Worm (Caenorhabditis elegans) whole organism, L4 larva: Measurements from ENCODE around the gene fipr-9.

Source experiments
- D1046.2 ChIP-seq: fragments of 200-800 bp; sonication (Bioruptor generic); IDR thresholded peaks from 2 replicates; pipeline ENCODE4 v1.3.6; 2022; ENCODE audit warnings: missing genetic modification characterization, missing compliant biosample characterization
- F10B5.3 ChIP-seq: sonication (generic microtip); optimal IDR thresholded peaks from 2 replicates; lab custom pipeline; 2016; ENCODE audit warnings: mild to moderate bottlenecking, missing genetic modification characterization, missing compliant biosample characterization
- Y48G9A.11 ChIP-seq: fragments of 200-800 bp; sonication (Bioruptor generic); IDR thresholded peaks from 2 replicates; pipeline ENCODE4 v1.3.6; 2022; ENCODE audit warnings: missing genetic modification reagents, missing genetic modification characterization, missing compliant biosample characterization
- Y75B8A.6 ChIP-seq: fragments of 200-800 bp; sonication (Bioruptor generic); IDR thresholded peaks from 2 replicates; pipeline ENCODE4 v1.3.6; 2022; ENCODE audit warnings: missing genetic modification reagents, missing genetic modification characterization, missing compliant biosample characterization
- aha-1 ChIP-seq: fragments of 150-350 bp; peaks from one replicate; lab custom pipeline; 2014; ENCODE audit warnings: missing biosample characterization, missing genetic modification characterization
- aly-2 ChIP-seq: sonication (generic microtip); optimal IDR thresholded peaks from 2 replicates; lab custom pipeline; 2018; ENCODE audit warnings: missing biosample characterization, missing genetic modification characterization
- ama-1 ChIP-seq: fragments of 150-350 bp; optimal IDR thresholded peaks from 2 replicates; lab custom pipeline; 2014; ENCODE audit warnings: inconsistent platforms, mixed read lengths
- arid-1 ChIP-seq: fragments of 200-800 bp; sonication (Bioruptor generic); conservative IDR thresholded peaks from 2 replicates; pipeline ENCODE4 v1.3.6; 2022; ENCODE audit warnings: missing genetic modification reagents, missing genetic modification characterization, missing compliant biosample characterization
- attf-4 ChIP-seq: sonication (generic microtip); optimal IDR thresholded peaks from 3 replicates; lab custom pipeline; 2017; ENCODE audit warnings: missing biosample characterization, missing genetic modification characterization
- ceh-82 ChIP-seq: sonication (generic microtip); optimal IDR thresholded peaks from 2 replicates; lab custom pipeline; 2017; ENCODE audit warnings: missing biosample characterization, missing genetic modification characterization
- ctbp-1 ChIP-seq: fragments of 200-800 bp; sonication (Bioruptor generic); IDR thresholded peaks from 2 replicates; pipeline ENCODE4 v1.3.6; 2022; ENCODE audit warnings: missing genetic modification reagents, missing genetic modification characterization, missing compliant biosample characterization
- daf-12 ChIP-seq: fragments of 150-350 bp; optimal IDR thresholded peaks from 2 replicates; lab custom pipeline; 2014; ENCODE audit warnings: missing biosample characterization, missing genetic modification reagents, missing genetic modification characterization
- daf-16 ChIP-seq, 3 experiments: sonication (generic microtip); optimal IDR thresholded peaks; 2 replicates each; lab custom pipeline; 2016 to 2017; ENCODE audit warnings: missing genetic modification characterization in 3 of 3, missing genetic modification reagents in 3 of 3, mild to moderate bottlenecking in 2 of 3, missing compliant biosample characterization in 2 of 3, missing biosample characterization in 1 of 3, moderate library complexity in 1 of 3
- dmd-9 ChIP-seq: fragments of 200-800 bp; sonication (Bioruptor generic); IDR thresholded peaks from 2 replicates; pipeline ENCODE4 v1.3.6; 2022; ENCODE audit warnings: missing genetic modification reagents, missing genetic modification characterization, missing compliant biosample characterization
- dpl-1 ChIP-seq: fragments of 150-350 bp; optimal IDR thresholded peaks from 2 replicates; lab custom pipeline; 2014; ENCODE audit warnings: missing biosample characterization, missing genetic modification reagents, missing genetic modification characterization
- dve-1 ChIP-seq: sonication (generic microtip); optimal IDR thresholded peaks from 2 replicates; lab custom pipeline; 2017; ENCODE audit warnings: antibody characterized with exemption, mild to moderate bottlenecking, missing genetic modification characterization, missing compliant biosample characterization; ENCODE audit not compliant: insufficient read depth
- egl-43 ChIP-seq: fragments of 200-800 bp; sonication (Bioruptor generic); IDR thresholded peaks from 2 replicates; pipeline ENCODE4 v1.3.6; 2022; ENCODE audit warnings: missing genetic modification reagents, missing genetic modification characterization, missing compliant biosample characterization
- fkh-10 ChIP-seq: fragments of 150-350 bp; optimal IDR thresholded peaks from 2 replicates; lab custom pipeline; 2014; ENCODE audit warnings: missing biosample characterization, missing genetic modification reagents, missing genetic modification characterization
- gei-8 ChIP-seq: fragments of 200-800 bp; sonication (Bioruptor generic); optimal IDR thresholded peaks from 2 replicates; lab custom pipeline; 2018; ENCODE audit warnings: mild to moderate bottlenecking, missing genetic modification characterization, missing compliant biosample characterization
- hif-1 ChIP-seq, 2 experiments: sonication (generic microtip); optimal IDR thresholded peaks; 2 replicates each; lab custom pipeline; 2016 to 2017; ENCODE audit warnings: missing compliant biosample characterization in 2 of 2, missing genetic modification characterization in 2 of 2, missing genetic modification reagents in 2 of 2, missing genotype in 2 of 2, mild to moderate bottlenecking in 1 of 2
- hlh-11 ChIP-seq: fragments of 200-800 bp; sonication (Bioruptor generic); optimal IDR thresholded peaks from 2 replicates; lab custom pipeline; 2018; ENCODE audit warnings: mild to moderate bottlenecking, missing genetic modification characterization, missing compliant biosample characterization
- hlh-30 ChIP-seq: sonication (generic microtip); optimal IDR thresholded peaks from 2 replicates; lab custom pipeline; 2017; ENCODE audit warnings: antibody characterized with exemption, mild to moderate bottlenecking, missing genetic modification characterization, missing compliant biosample characterization; ENCODE audit not compliant: insufficient read depth
- hmg-1.1 ChIP-seq: fragments of 200-800 bp; sonication (Bioruptor generic); IDR thresholded peaks from 2 replicates; pipeline ENCODE4 v1.3.6; 2022; ENCODE audit warnings: missing genetic modification reagents, missing genetic modification characterization, missing compliant biosample characterization
- lim-7 ChIP-seq: fragments of 200-800 bp; sonication (Bioruptor generic); IDR thresholded peaks from 2 replicates; pipeline ENCODE4 v1.3.6; 2022; ENCODE audit warnings: missing genetic modification characterization, missing compliant biosample characterization
- lin-1 ChIP-seq: fragments of 200-800 bp; sonication (Bioruptor generic); IDR thresholded peaks from 2 replicates; pipeline ENCODE4 v1.3.6; 2022; ENCODE audit warnings: missing genetic modification reagents, missing genetic modification characterization, missing compliant biosample characterization
- lin-15B ChIP-seq: fragments of 150-350 bp; sonication (generic microtip); optimal IDR thresholded peaks from 3 replicates; lab custom pipeline; 2014; ENCODE audit warnings: missing biosample characterization, missing genetic modification characterization
- lin-29 ChIP-seq: fragments of 200-800 bp; sonication (Bioruptor generic); IDR thresholded peaks from 2 replicates; pipeline ENCODE4 v1.3.6; 2022; ENCODE audit warnings: missing genetic modification reagents, missing genetic modification characterization, missing compliant biosample characterization
- lin-38 ChIP-seq: fragments of 200-800 bp; sonication (Bioruptor generic); IDR thresholded peaks from 2 replicates; pipeline ENCODE4 v1.3.6; 2022; ENCODE audit warnings: missing genetic modification reagents, missing genetic modification characterization, missing compliant biosample characterization
- lin-39 ChIP-seq: fragments of 150-350 bp; optimal IDR thresholded peaks from 2 replicates; lab custom pipeline; 2014; ENCODE audit warnings: missing biosample characterization, missing genetic modification reagents, missing genetic modification characterization
- lsy-2 ChIP-seq, 2 experiments: fragments of 150-350 bp in 1 of 2; sonication (generic microtip) in 1 of 2; optimal IDR thresholded peaks; 2 replicates each; lab custom pipeline; 2014 to 2017; ENCODE audit warnings: missing biosample characterization in 2 of 2, missing genetic modification characterization in 2 of 2
- mdl-1 ChIP-seq, 2 experiments: fragments of 150-350 bp in 1 of 2; sonication (generic microtip) in 1 of 2; optimal IDR thresholded peaks; 2 replicates each; lab custom pipeline; 2014 to 2017; ENCODE audit warnings: missing biosample characterization in 2 of 2, missing genetic modification characterization in 2 of 2
- nhr-28 ChIP-seq: fragments of 150-350 bp; optimal IDR thresholded peaks from 2 replicates; lab custom pipeline; 2014; ENCODE audit warnings: missing biosample characterization, missing genetic modification characterization
- pha-4 ChIP-seq, 2 experiments: fragments of 150-350 bp in 1 of 2; fragments of 200-800 bp in 1 of 2; sonication (Bioruptor generic) in 1 of 2; IDR thresholded peaks in 1 of 2; optimal IDR thresholded peaks in 1 of 2; 2 replicates each; pipeline versions ENCODE4 v1.3.6 to Lab custom; 2014 to 2022; ENCODE audit warnings: missing genetic modification characterization in 2 of 2, missing genetic modification reagents in 2 of 2, missing biosample characterization in 1 of 2, missing compliant biosample characterization in 1 of 2
- pqm-1 ChIP-seq: sonication (generic microtip); optimal IDR thresholded peaks from 2 replicates; lab custom pipeline; 2017; ENCODE audit warnings: missing biosample characterization, missing genetic modification characterization
- snpc-1.2 ChIP-seq: fragments of 200-800 bp; sonication (Bioruptor generic); IDR thresholded peaks from 2 replicates; pipeline ENCODE4 v1.3.6; 2022; ENCODE audit warnings: missing genetic modification reagents, missing genetic modification characterization, missing compliant biosample characterization
- tra-1 ChIP-seq: fragments of 200-800 bp; sonication (Bioruptor generic); IDR thresholded peaks from 2 replicates; pipeline ENCODE4 v1.3.6; 2022; ENCODE audit warnings: missing genetic modification reagents, missing genetic modification characterization, missing compliant biosample characterization
- unc-130 ChIP-seq: sonication (generic microtip); optimal IDR thresholded peaks from 2 replicates; lab custom pipeline; 2016; ENCODE audit warnings: missing genetic modification reagents, missing genetic modification characterization, missing compliant biosample characterization
- unc-62 ChIP-seq, 3 experiments: fragments of 150-350 bp in 1 of 3; sonication (generic microtip); optimal IDR thresholded peaks in 2 of 3; peaks in 1 of 3; 1 replicate in 1 of 3; 2 replicates in 2 of 3; lab custom pipeline; 2014 to 2017; ENCODE audit warnings: missing biosample characterization in 3 of 3, missing genetic modification characterization in 3 of 3, missing genetic modification reagents in 3 of 3, missing genotype in 1 of 3
- zfp-2 ChIP-seq: sonication (generic microtip); optimal IDR thresholded peaks from 2 replicates; lab custom pipeline; 2016; ENCODE audit warnings: mild to moderate bottlenecking, missing genetic modification characterization, missing compliant biosample characterization
- ztf-11 ChIP-seq: fragments of 150-350 bp; optimal IDR thresholded peaks from 2 replicates; lab custom pipeline; 2014; ENCODE audit warnings: missing biosample characterization, missing genetic modification characterization
- ztf-7 ChIP-seq: fragments of 150-350 bp; optimal IDR thresholded peaks from 2 replicates; lab custom pipeline; 2014; ENCODE audit warnings: missing biosample characterization, missing genetic modification characterization

fipr-9 gene

ce11 chrV:10198386-10198785 is 23.1 kb upstream of the fipr-9 start, which contains the start of gene ZK856.6 (continued):
- no peak for TF ChIP-seq dpl-1 (GFP tag; lab: Kevin White, UChicago)
- no peak for TF ChIP-seq pqm-1 (tag; lab: Kevin White, UChicago)
- no peak for TF ChIP-seq lim-7 (GFP tag; lab: Robert Waterston, UW)
- TF ChIP-seq hmg-1.1: no peak

- TF ChIP-seq snpc-1.2 (GFP tag; lab: Robert Waterston, UW) (no peak), mdl-1 (tag; optimal IDR thresholded peaks at IDR 0.05; lab: Kevin White, UChicago) (peak in 1 of 2 experiments; percentile 18), aha-1 (tag; lab: Kevin White, UChicago) (peak; percentile 8), lsy-2 (tag; optimal IDR thresholded peaks at IDR 0.05; lab: Kevin White, UChicago) (peak in 1 of 2 experiments; percentile 46), nhr-28 (tag; lab: Kevin White, UChicago) (peak; percentile 82), tra-1 (GFP tag; lab: Robert Waterston, UW) (no peak), dmd-9 (GFP tag; lab: Robert Waterston, UW) (0 out of 2 replicates have a peak, but pooled peaks have one; percentile 42), unc-62 (GFP tag; optimal IDR thresholded peaks at IDR 0.05 in 1 of 2; lab: Kevin White, UChicago) (peak in 1 of 2 experiments; percentile 73), unc-62 (tag; optimal IDR thresholded peaks at IDR 0.05; lab: Kevin White, UChicago) (no peak), dve-1 (tag; lab: Kevin White, UChicago) (peak; percentile 51)
These were observed 19.5 kb upstream of the fipr-9 start, which contains the start of gene ZK856.7 for ce11 chrV:10201913-10202312. Gene ZK856.7, plus strand, starts transcription at chrV:10202098.

ce11 chrV:10202340-10202739 is 19.1 kb upstream of the fipr-9 start:
- TF ChIP-seq ama-1 (peak; percentile 49), gei-8 (GFP tag; lab: Kevin White, UChicago) (no peak), daf-16 (GFP tag; optimal IDR thresholded peaks at IDR 0.05; lab: Kevin White, UChicago) (no peak), daf-16 (tag; optimal IDR thresholded peaks at IDR 0.05; lab: Kevin White, UChicago) (peak; percentile 62)
- TF ChIP-seq, all 104 proteins: peak for 2

- TF ChIP-seq egl-43: no peak
- no peak for TF ChIP-seq ctbp-1
- TF ChIP-seq ztf-11 (tag; lab: Kevin White, UChicago): no peak
- no peak for TF ChIP-seq fkh-10
- TF ChIP-seq pha-4 (GFP tag; IDR thresholded peaks at IDR 0.05; lab: Robert Waterston, UW): no peak
- TF ChIP-seq pha-4 (tag; optimal IDR thresholded peaks at IDR 0.05; lab: Kevin White, UChicago): no peak
- TF ChIP-seq lin-39 (tag; lab: Kevin White, UChicago): no peak
- TF ChIP-seq Y75B8A.6 (GFP tag; lab: Robert Waterston, UW): no peak
- TF ChIP-seq D1046.2 (GFP tag; lab: Robert Waterston, UW): no peak
- peak; percentile 39 for TF ChIP-seq hlh-30
- TF ChIP-seq nhr-28 (tag; lab: Kevin White, UChicago): peak; percentile 81
- TF ChIP-seq lin-15B (tag; lab: Kevin White, UChicago): no peak
- TF ChIP-seq Y48G9A.11 (GFP tag; lab: Robert Waterston, UW): no peak
- TF ChIP-seq F10B5.3 (tag; lab: Kevin White, UChicago): no peak
- no peak for TF ChIP-seq hif-1 (tag; optimal IDR thresholded peaks at IDR 0.05; lab: Kevin White, UChicago)
- TF ChIP-seq ztf-7 (tag; lab: Kevin White, UChicago): no peak
- TF ChIP-seq ceh-82 (tag; lab: Kevin White, UChicago): no peak
- no peak for TF ChIP-seq unc-130
- no peak for TF ChIP-seq snpc-1.2 (GFP tag; lab: Robert Waterston, UW)
- 0 out of 2 replicates have a peak, but pooled peaks have one; percentile 42 for TF ChIP-seq lin-1 (GFP tag; lab: Robert Waterston, UW)
- TF ChIP-seq attf-4: no peak
- TF ChIP-seq zfp-2 (tag; lab: Kevin White, UChicago): no peak
- no peak for TF ChIP-seq aha-1 (tag; lab: Kevin White, UChicago)
- TF ChIP-seq ama-1: no peak
- peak; percentile 84 for TF ChIP-seq pqm-1 (tag; lab: Kevin White, UChicago)
- peak; percentile 60 for TF ChIP-seq dve-1 (tag; lab: Kevin White, UChicago)
- no peak for TF ChIP-seq daf-12
- TF ChIP-seq lin-38 (GFP tag; lab: Robert Waterston, UW): no peak
- TF ChIP-seq aly-2 (tag; lab: Kevin White, UChicago): no peak
- peak; percentile 69 for TF ChIP-seq hlh-11
- peak in 1 of 2 experiments; percentile 23 for TF ChIP-seq lsy-2 (tag; optimal IDR thresholded peaks at IDR 0.05; lab: Kevin White, UChicago)
- no peak for TF ChIP-seq lin-29
- TF ChIP-seq arid-1: no peak
- TF ChIP-seq dmd-9 (GFP tag; lab: Robert Waterston, UW): no peak
These were observed 17.9 kb upstream of the fipr-9 start, which contains the start of gene chpf-1 for ce11 chrV:10203435-10204009. Gene chpf-1, minus strand, starts transcription at chrV:10203485.
